Fruit fly (Drosophila melanogaster) whole organism, prepupa: Measurements from ENCODE around the gene Qsox4.

Source experiments
- Blimp-1 ChIP-seq: fragments of 200-800 bp; sonication (Bioruptor generic); optimal IDR thresholded peaks from 3 replicates; lab custom pipeline; 2017; ENCODE audit warnings: missing biosample characterization, missing genetic modification characterization, mild to moderate bottlenecking, moderate library complexity, missing genetic modification reagents
- CG10631 ChIP-seq: fragments of 200-800 bp; sonication (Bioruptor generic); optimal IDR thresholded peaks from 2 replicates; lab custom pipeline; 2016; ENCODE audit warnings: missing biosample characterization, missing genetic modification characterization
- CG10669 ChIP-seq: fragments of 200-800 bp; sonication (Bioruptor generic); optimal IDR thresholded peaks from 3 replicates; lab custom pipeline; 2018; ENCODE audit warnings: missing biosample characterization, mild to moderate bottlenecking, missing genetic modification characterization, moderate library complexity
- CG11294 ChIP-seq: fragments of 200-800 bp; sonication (Bioruptor generic); IDR thresholded peaks from 2 replicates; pipeline ENCODE4 v1.3.6; 2022; ENCODE audit warnings: missing biosample characterization, missing genetic modification characterization
- CG11902 ChIP-seq: fragments of 200-800 bp; sonication (Bioruptor generic); optimal IDR thresholded peaks from 3 replicates; lab custom pipeline; 2016; ENCODE audit warnings: missing biosample characterization, missing genetic modification characterization
- CG15336 ChIP-seq: fragments of 200-800 bp; sonication (Bioruptor generic); IDR thresholded peaks from 2 replicates; pipeline ENCODE4 v1.3.6; 2022; ENCODE audit warnings: missing biosample characterization, missing genetic modification characterization
- CG1621 ChIP-seq: fragments of 200-800 bp; sonication (Bioruptor generic); optimal IDR thresholded peaks from 3 replicates; lab custom pipeline; 2018; ENCODE audit warnings: missing biosample characterization, mild to moderate bottlenecking, missing genetic modification characterization
- CG16779 ChIP-seq: fragments of 200-800 bp; sonication (Bioruptor generic); optimal IDR thresholded peaks from 3 replicates; lab custom pipeline; 2017; ENCODE audit warnings: missing biosample characterization, mild to moderate bottlenecking, missing genetic modification characterization
- CG34406 ChIP-seq: fragments of 200-800 bp; sonication (Bioruptor generic); optimal IDR thresholded peaks from 3 replicates; lab custom pipeline; 2016; ENCODE audit warnings: missing biosample characterization, missing genetic modification characterization
- CG3919 ChIP-seq: fragments of 200-800 bp; sonication (Bioruptor generic); optimal IDR thresholded peaks from 3 replicates; lab custom pipeline; 2016; ENCODE audit warnings: missing biosample characterization, missing genetic modification characterization
- CG6163 ChIP-seq: fragments of 200-800 bp; sonication (Bioruptor generic); IDR thresholded peaks from 3 replicates; pipeline ENCODE4 v1.3.6; 2022; ENCODE audit warnings: missing biosample characterization, missing genetic modification characterization
- CG6276 ChIP-seq: fragments of 200-800 bp; sonication (Bioruptor generic); optimal IDR thresholded peaks from 2 replicates; lab custom pipeline; 2017; ENCODE audit warnings: missing biosample characterization, mild to moderate bottlenecking, missing genetic modification characterization
- CG6792 ChIP-seq: fragments of 200-800 bp; sonication (Bioruptor generic); optimal IDR thresholded peaks from 3 replicates; lab custom pipeline; 2016; ENCODE audit warnings: missing biosample characterization, missing genetic modification characterization
- CG6808 ChIP-seq: fragments of 200-800 bp; sonication (Bioruptor generic); optimal IDR thresholded peaks from 3 replicates; lab custom pipeline; 2017; ENCODE audit warnings: missing biosample characterization, missing genetic modification characterization, mild to moderate bottlenecking, moderate library complexity, missing genetic modification reagents
- CG7368 ChIP-seq: fragments of 200-800 bp; sonication (Bioruptor generic); optimal IDR thresholded peaks from 3 replicates; lab custom pipeline; 2016; ENCODE audit warnings: missing biosample characterization, missing genetic modification characterization
- CG8119 ChIP-seq: fragments of 200-800 bp; sonication (Bioruptor generic); IDR thresholded peaks from 3 replicates; pipeline ENCODE4 v1.3.6; 2022; ENCODE audit warnings: missing biosample characterization, missing genetic modification characterization
- CG8632 ChIP-seq: fragments of 200-800 bp; sonication (Bioruptor generic); optimal IDR thresholded peaks from 3 replicates; lab custom pipeline; 2016; ENCODE audit warnings: missing biosample characterization, missing genetic modification characterization
- Eip75B ChIP-seq: fragments of 200-800 bp; sonication (Bioruptor generic); optimal IDR thresholded peaks from 3 replicates; lab custom pipeline; 2016; ENCODE audit warnings: missing biosample characterization, missing genetic modification characterization
- Eip78C ChIP-seq: fragments of 200-800 bp; sonication (Bioruptor generic); peaks from one replicate; lab custom pipeline; 2016; ENCODE audit warnings: missing biosample characterization, missing genetic modification characterization
- Eip93F ChIP-seq: fragments of 200-800 bp; sonication (Bioruptor generic); optimal IDR thresholded peaks from 2 replicates; lab custom pipeline; 2016; ENCODE audit warnings: missing biosample characterization, mild to moderate bottlenecking, missing genetic modification characterization
- Ets96B ChIP-seq: fragments of 200-800 bp; optimal IDR thresholded peaks from 2 replicates; lab custom pipeline; 2019; ENCODE audit warnings: missing biosample characterization, mild to moderate bottlenecking, missing genetic modification characterization, moderate library complexity
- Gug ChIP-seq: fragments of 200-800 bp; sonication (Bioruptor generic); IDR thresholded peaks from 2 replicates; pipeline ENCODE4 v1.3.6; 2022; ENCODE audit warnings: missing biosample characterization, missing genetic modification characterization
- Hr39 ChIP-seq: fragments of 200-800 bp; sonication (Bioruptor generic); optimal IDR thresholded peaks from 2 replicates; lab custom pipeline; 2016; ENCODE audit warnings: missing biosample characterization, missing genetic modification characterization
- Lpt ChIP-seq: fragments of 200-800 bp; sonication (Bioruptor generic); optimal IDR thresholded peaks from 3 replicates; lab custom pipeline; 2016; ENCODE audit warnings: missing biosample characterization, missing genetic modification characterization
- Met ChIP-seq: fragments of 200-800 bp; sonication (Bioruptor generic); optimal IDR thresholded peaks from 3 replicates; lab custom pipeline; 2016; ENCODE audit warnings: missing biosample characterization, missing genetic modification characterization
- OdsH ChIP-seq: fragments of 200-800 bp; sonication (Bioruptor generic); optimal IDR thresholded peaks from 3 replicates; lab custom pipeline; 2016; ENCODE audit warnings: missing biosample characterization, missing genetic modification characterization
- Smox ChIP-seq: fragments of 200-800 bp; sonication (Bioruptor generic); optimal IDR thresholded peaks from 3 replicates; lab custom pipeline; 2016; ENCODE audit warnings: missing biosample characterization, missing genetic modification characterization
- Sox102F ChIP-seq: fragments of 200-800 bp; sonication (Bioruptor generic); optimal IDR thresholded peaks from 2 replicates; lab custom pipeline; 2016; ENCODE audit warnings: missing biosample characterization, mild to moderate bottlenecking, missing genetic modification characterization
- Sox14 ChIP-seq: fragments of 200-800 bp; sonication (Bioruptor generic); optimal IDR thresholded peaks from 3 replicates; lab custom pipeline; 2016; ENCODE audit warnings: missing biosample characterization, missing genetic modification characterization
- Sox15 ChIP-seq: fragments of 200-800 bp; sonication (Bioruptor generic); optimal IDR thresholded peaks from 3 replicates; lab custom pipeline; 2016; ENCODE audit warnings: missing biosample characterization, missing genetic modification characterization
- achi ChIP-seq: fragments of 200-800 bp; sonication (Bioruptor generic); optimal IDR thresholded peaks from 3 replicates; lab custom pipeline; 2016; ENCODE audit warnings: missing biosample characterization, missing genetic modification characterization
- acj6 ChIP-seq: fragments of 200-800 bp; sonication (Bioruptor generic); optimal IDR thresholded peaks from 3 replicates; lab custom pipeline; 2016; ENCODE audit warnings: missing biosample characterization, missing genetic modification characterization
- dac ChIP-seq: fragments of 200-800 bp; sonication (Bioruptor generic); optimal IDR thresholded peaks from 2 replicates; lab custom pipeline; 2017; ENCODE audit warnings: missing biosample characterization, mild to moderate bottlenecking, missing genetic modification characterization
- eg ChIP-seq: fragments of 200-800 bp; sonication (Bioruptor generic); IDR thresholded peaks from 3 replicates; pipeline ENCODE4 v1.3.6; 2022; ENCODE audit warnings: missing biosample characterization, missing genetic modification characterization
- esn ChIP-seq: fragments of 200-800 bp; sonication (Bioruptor generic); optimal IDR thresholded peaks from 2 replicates; lab custom pipeline; 2016; ENCODE audit warnings: missing biosample characterization, mild to moderate bottlenecking, missing genetic modification characterization, moderate library complexity
- fd59A ChIP-seq: fragments of 200-800 bp; sonication (Bioruptor generic); optimal IDR thresholded peaks from 2 replicates; lab custom pipeline; 2017; ENCODE audit warnings: missing biosample characterization, mild to moderate bottlenecking, missing genetic modification characterization, missing genetic modification reagents
- fkh ChIP-seq: fragments of 200-800 bp; sonication (Bioruptor generic); optimal IDR thresholded peaks from 3 replicates; lab custom pipeline; 2017; ENCODE audit warnings: missing biosample characterization, mild to moderate bottlenecking, missing genetic modification characterization, moderate library complexity
- net ChIP-seq: fragments of 200-800 bp; sonication (Bioruptor generic); optimal IDR thresholded peaks from 3 replicates; lab custom pipeline; 2016; ENCODE audit warnings: missing biosample characterization, missing genetic modification characterization
- spab ChIP-seq: fragments of 200-800 bp; sonication (Bioruptor generic); optimal IDR thresholded peaks from 2 replicates; lab custom pipeline; 2017; ENCODE audit warnings: missing biosample characterization, mild to moderate bottlenecking, missing genetic modification characterization, missing genetic modification reagents
- ss ChIP-seq, 2 experiments: fragments of 200-800 bp; sonication (Bioruptor generic); optimal IDR thresholded peaks; 2 replicates in 1 of 2; 3 replicates in 1 of 2; lab custom pipeline; 2017 to 2018; ENCODE audit warnings: mild to moderate bottlenecking in 2 of 2, missing biosample characterization in 2 of 2, missing genetic modification characterization in 2 of 2, moderate library complexity in 1 of 2
- svp ChIP-seq: fragments of 200-800 bp; sonication (Bioruptor generic); peaks from one replicate; lab custom pipeline; 2016; ENCODE audit warnings: missing biosample characterization, missing genetic modification characterization
- vri ChIP-seq: fragments of 200-800 bp; sonication (Bioruptor generic); optimal IDR thresholded peaks from 3 replicates; lab custom pipeline; 2016; ENCODE audit warnings: missing biosample characterization, mild to moderate bottlenecking, missing genetic modification characterization

Gene Qsox4

dm6 chr3R:23702461-23702860, at the start of gene Qsox4:
Gene Qsox4, plus strand, starts transcription at chr3R:23702761.
- TF ChIP-seq CG10669 (GFP tag; lab: Kevin White, UChicago): no peak
- TF ChIP-seq CG7368 (GFP tag; lab: Kevin White, UChicago): no peak
- TF ChIP-seq Eip75B (GFP tag; lab: Kevin White, UChicago): no peak
- no peak for TF ChIP-seq esn (GFP tag; lab: Kevin White, UChicago)
- no peak for TF ChIP-seq acj6 (GFP tag; lab: Kevin White, UChicago)
- TF ChIP-seq CG34406 (GFP tag; lab: Kevin White, UChicago): no peak
- no peak for TF ChIP-seq CG16779 (tag; lab: Kevin White, UChicago)

dm6 chr3R:23655501-23655900, 47.1 kb upstream of the Qsox4 start:
- TF ChIP-seq Met (GFP tag; lab: Kevin White, UChicago) (peak; percentile 26), CG6163 (GFP tag; lab: Robert Waterston, UW) (no peak), Eip78C (peak; percentile 40), CG15336 (GFP tag; lab: Robert Waterston, UW) (no peak)

dm6 chr3R:23657357-23658318, 44.9 kb upstream of the Qsox4 start:
- TF ChIP-seq CG6276 (GFP tag; lab: Kevin White, UChicago): peak; percentile 19
- TF ChIP-seq OdsH (GFP tag; lab: Kevin White, UChicago): peak; percentile 12
- TF ChIP-seq CG11902 (GFP tag; lab: Kevin White, UChicago): no peak
- TF ChIP-seq fkh: peak; percentile 99
- no peak for TF ChIP-seq CG10631 (GFP tag; lab: Kevin White, UChicago)
- TF ChIP-seq CG6163 (GFP tag; lab: Robert Waterston, UW): peak; percentile 35; the same call in 1 of the 3 replicates
- no peak for TF ChIP-seq Gug (GFP tag; lab: Robert Waterston, UW)
- peak; percentile 29 for TF ChIP-seq CG3919 (GFP tag; lab: Kevin White, UChicago)
- peak; percentile 23 for TF ChIP-seq fd59A (GFP tag; lab: Kevin White, UChicago)
- TF ChIP-seq CG34406 (GFP tag; lab: Kevin White, UChicago): peak; percentile 39
- TF ChIP-seq CG6808 (GFP tag; lab: Kevin White, UChicago): peak; percentile 35
- TF ChIP-seq ss (GFP tag; optimal IDR thresholded peaks at IDR 0.05; lab: Kevin White, UChicago): peak in 1 of 2 experiments; percentile 8
- TF ChIP-seq Eip78C: peak; percentile 57
- peak; percentile 54 for TF ChIP-seq CG8632 (GFP tag; lab: Kevin White, UChicago)
- TF ChIP-seq CG6792 (GFP tag; lab: Kevin White, UChicago): peak; percentile 44
- TF ChIP-seq CG10669 (GFP tag; lab: Kevin White, UChicago): peak; percentile 20
- TF ChIP-seq CG7368 (GFP tag; lab: Kevin White, UChicago): peak; percentile 33
- TF ChIP-seq eg (GFP tag; lab: Robert Waterston, UW): 0 out of 3 replicates have a peak, but pooled peaks have one; percentile 13
- TF ChIP-seq Eip93F (GFP tag; lab: Kevin White, UChicago): no peak
- peak; percentile 4 for TF ChIP-seq acj6 (GFP tag; lab: Kevin White, UChicago)
- peak; percentile 33 for TF ChIP-seq spab
- peak; percentile 94 for TF ChIP-seq svp
- peak; percentile 10 for TF ChIP-seq CG1621 (tag; lab: Kevin White, UChicago)
- peak; percentile 6 for TF ChIP-seq Blimp-1 (GFP tag; lab: Kevin White, UChicago)
- TF ChIP-seq Sox14 (GFP tag; lab: Kevin White, UChicago): no peak
- TF ChIP-seq dac: no peak
- TF ChIP-seq vri (GFP tag; lab: Kevin White, UChicago): peak; percentile 70
- no peak for TF ChIP-seq CG8119
- TF ChIP-seq Smox (GFP tag; lab: Kevin White, UChicago): no peak
- no peak for TF ChIP-seq Hr39 (GFP tag; lab: Kevin White, UChicago)
- no peak for TF ChIP-seq Sox102F (GFP tag; lab: Kevin White, UChicago)
- TF ChIP-seq net: peak; percentile 24
- no peak for TF ChIP-seq CG16779 (tag; lab: Kevin White, UChicago)
- TF ChIP-seq Lpt (GFP tag; lab: Kevin White, UChicago): no peak
- peak; percentile 23 for TF ChIP-seq achi (GFP tag; lab: Kevin White, UChicago)
- no peak for TF ChIP-seq Sox15
- TF ChIP-seq CG15336 (GFP tag; lab: Robert Waterston, UW): 0 out of 2 replicates have a peak, but pooled peaks have one; percentile 7
- peak; percentile 26 for TF ChIP-seq esn (GFP tag; lab: Kevin White, UChicago)
- TF ChIP-seq Ets96B (tag; lab: Kevin White, UChicago): peak; percentile 22
- TF ChIP-seq CG11294: no peak
